Worm (Caenorhabditis elegans): ENCODE measurements around the gene C16C8.27.
"Not testable (repeated sequence)": the region's sequence is repeated elsewhere in the genome, so short reads cannot be mapped to it uniquely, and the experiment has no call there.

The C16C8.27 gene

ce11 chrII:3477171-3477570 lies 35.7 kb downstream of the C16C8.27 start, which contains the start of gene fbxb-104:
TSS of gene fbxb-104 (minus strand) at chrII:3477271.
- no peak for TF ChIP-seq ztf-11 (tag; optimal IDR thresholded peaks at IDR 0.05)
- TF ChIP-seq jun-1 (tag; optimal IDR thresholded peaks at IDR 0.05), result no peak
- no peak for TF ChIP-seq nfya-1 (tag; optimal IDR thresholded peaks at IDR 0.05; ENCODE audit: insufficient read depth)
- no peak for TF ChIP-seq hmg-11 (tag; optimal IDR thresholded peaks at IDR 0.05)
- no peak for TF ChIP-seq ZK546.5 (tag; optimal IDR thresholded peaks at IDR 0.05)
- TF ChIP-seq R02D3.7 (tag; optimal IDR thresholded peaks at IDR 0.05), result no peak
- no peak for TF ChIP-seq sea-2 (GFP tag; optimal IDR thresholded peaks at IDR 0.05)
- no peak for TF ChIP-seq nhr-76 (tag; optimal IDR thresholded peaks at IDR 0.05)
- no peak for TF ChIP-seq nhr-67 (tag; optimal IDR thresholded peaks at IDR 0.05)
- no peak for TF ChIP-seq skn-1 (tag; optimal IDR thresholded peaks at IDR 0.05)
- no peak for TF ChIP-seq tbx-2 (tag; optimal IDR thresholded peaks at IDR 0.05)
- TF ChIP-seq nhr-28 (tag; optimal IDR thresholded peaks at IDR 0.05), result no peak
- TF ChIP-seq mml-1 (tag; optimal IDR thresholded peaks at IDR 0.05), result no peak
- no peak for TF ChIP-seq nhr-11 (tag; optimal IDR thresholded peaks at IDR 0.05)

DNA sequence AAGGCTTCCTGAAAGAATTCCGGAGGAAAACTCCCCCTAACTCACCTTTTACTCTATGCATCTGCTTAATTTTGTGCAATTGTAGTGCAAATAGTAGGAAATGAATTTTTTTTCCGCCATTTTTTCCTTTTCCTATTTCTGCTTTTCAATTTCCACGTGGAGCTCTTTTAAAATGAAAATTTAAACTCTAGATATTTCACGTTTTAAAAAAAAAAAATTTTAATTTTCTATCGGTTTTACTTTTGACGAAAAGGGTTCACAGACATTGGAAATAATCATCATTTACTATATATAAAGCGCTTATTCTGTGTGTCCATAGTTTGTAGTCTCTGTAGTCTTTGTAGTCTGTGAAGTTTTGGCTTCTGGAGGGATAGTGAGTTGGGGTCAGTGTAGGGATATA lies 40.1 kb downstream of the C16C8.27 start, which contains the start of gene Y49F6B.8:
TSS of gene Y49F6B.8 (minus strand) at position 101 of the 400 bp plus-strand sequence.
- TF ChIP-seq pha-4 (tag; optimal IDR thresholded peaks at IDR 0.05), result no peak
- TF ChIP-seq nhr-25 (tag; optimal IDR thresholded peaks at IDR 0.05), result no peak
- TF ChIP-seq nhr-43 (tag; optimal IDR thresholded peaks at IDR 0.05; ENCODE audit: poor library complexity, severe bottlenecking), result no peak
- no peak for TF ChIP-seq elt-2 (tag; optimal IDR thresholded peaks at IDR 0.05)
- no peak for TF ChIP-seq nhr-11 (tag; optimal IDR thresholded peaks at IDR 0.05)
- no peak for TF ChIP-seq daf-12 (tag; optimal IDR thresholded peaks at IDR 0.05)
- TF ChIP-seq ztf-11 (tag; optimal IDR thresholded peaks at IDR 0.05), result no peak
- TF ChIP-seq sea-2 (GFP tag; optimal IDR thresholded peaks at IDR 0.05), result no peak
- TF ChIP-seq pqm-1 (tag; optimal IDR thresholded peaks at IDR 0.05), result no peak
- TF ChIP-seq ceh-16 (tag; optimal IDR thresholded peaks at IDR 0.05), result no peak
- TF ChIP-seq ztf-4 (tag; optimal IDR thresholded peaks at IDR 0.05), result no peak
- no peak for TF ChIP-seq elt-1 (tag; optimal IDR thresholded peaks at IDR 0.05)
- TF ChIP-seq egl-5 (tag; optimal IDR thresholded peaks at IDR 0.05), result no peak
- TF ChIP-seq lin-15B (tag; optimal IDR thresholded peaks at IDR 0.05), result no peak
- no peak for TF ChIP-seq egl-27 (tag; optimal IDR thresholded peaks at IDR 0.05)
- TF ChIP-seq nhr-76 (tag; optimal IDR thresholded peaks at IDR 0.05), result no peak

DNA sequence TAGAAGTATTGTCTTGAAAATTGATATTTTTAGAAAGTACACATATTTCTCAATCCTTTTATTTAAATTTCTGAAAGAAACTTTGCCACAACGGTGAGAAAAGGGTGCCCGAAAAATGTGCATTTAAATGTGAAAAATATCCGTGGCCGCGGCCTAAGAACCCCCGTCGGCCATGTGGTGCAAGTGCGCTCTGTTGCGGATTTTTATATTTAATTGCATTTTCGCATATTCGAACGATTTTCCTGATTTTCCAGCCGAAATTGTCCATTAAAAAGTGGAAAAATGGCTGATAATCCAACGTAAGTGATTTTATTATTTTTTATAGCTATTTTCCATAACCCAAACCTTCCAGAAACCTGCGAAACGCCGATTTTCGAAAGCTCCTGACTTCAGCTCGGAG lies 40.8 kb downstream of the C16C8.27 start, which contains the start of gene smu-2:
TSS of gene smu-2 (plus strand) at position 178 of the 400 bp plus-strand sequence.
- TF ChIP-seq fkh-2 (tag; optimal IDR thresholded peaks at IDR 0.05) (no peak), daf-12 (tag; optimal IDR thresholded peaks at IDR 0.05) (no peak), nhr-43 (tag; optimal IDR thresholded peaks at IDR 0.05; ENCODE audit: poor library complexity, severe bottlenecking) (no peak), aly-2 (tag; optimal IDR thresholded peaks at IDR 0.05) (no peak), fkh-10 (GFP tag; optimal IDR thresholded peaks at IDR 0.05) (peak; percentile 17), hmg-11 (tag; optimal IDR thresholded peaks at IDR 0.05) (no peak), egl-5 (tag; optimal IDR thresholded peaks at IDR 0.05) (peak; percentile 69), jun-1 (tag; optimal IDR thresholded peaks at IDR 0.05) (no peak), lin-15B (tag; optimal IDR thresholded peaks at IDR 0.05) (peak; percentile 91), lin-39 (tag; optimal IDR thresholded peaks at IDR 0.05) (peak; percentile 59), nhr-28 (tag; optimal IDR thresholded peaks at IDR 0.05) (no peak), snpc-4 (tag; optimal IDR thresholded peaks at IDR 0.05) (peak; percentile 55), nhr-23 (tag; optimal IDR thresholded peaks at IDR 0.05) (peak; percentile 17), nfya-1 (tag; optimal IDR thresholded peaks at IDR 0.05; ENCODE audit: insufficient read depth) (peak; percentile 55), R02D3.7 (tag; optimal IDR thresholded peaks at IDR 0.05) (peak; percentile 1), ZK546.5 (tag; optimal IDR thresholded peaks at IDR 0.05) (no peak), nhr-25 (tag; optimal IDR thresholded peaks at IDR 0.05) (peak; percentile 20), elt-3 (tag; optimal IDR thresholded peaks at IDR 0.05) (no peak), nhr-11 (tag; optimal IDR thresholded peaks at IDR 0.05) (no peak), unc-39 (tag; optimal IDR thresholded peaks at IDR 0.05) (no peak), egl-27 (tag; optimal IDR thresholded peaks at IDR 0.05) (no peak), elt-2 (tag; optimal IDR thresholded peaks at IDR 0.05) (peak; percentile 11), ceh-82 (tag; optimal IDR thresholded peaks at IDR 0.05) (no peak), ama-1 (optimal IDR thresholded peaks at IDR 0.05) (no peak)

DNA sequence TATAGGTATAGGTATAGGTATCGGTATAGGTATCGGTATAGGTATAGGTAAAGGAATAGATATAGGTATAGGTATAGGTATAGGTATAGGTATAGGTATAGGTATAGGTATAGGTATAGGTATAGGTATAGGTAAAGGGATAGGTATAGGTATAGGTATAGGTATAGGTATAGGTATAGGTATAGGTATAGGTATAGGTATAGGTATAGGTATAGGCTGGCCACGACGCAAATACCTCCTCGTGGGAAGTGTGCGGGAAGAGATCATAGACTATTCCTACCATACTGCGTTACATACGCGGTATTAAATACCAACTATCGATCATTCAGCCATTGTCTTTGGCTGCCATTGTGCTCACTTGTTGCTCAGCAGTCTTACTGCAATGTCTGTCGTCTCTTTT lies 49.3 kb downstream of the C16C8.27 start, which contains the start of gene fbxb-112:
TSS of gene fbxb-112 (plus strand) at position 301 of the 400 bp plus-strand sequence.
- TF ChIP-seq ama-1 (optimal IDR thresholded peaks at IDR 0.05); ceh-16 (tag; optimal IDR thresholded peaks at IDR 0.05); nhr-28 (tag; optimal IDR thresholded peaks at IDR 0.05): not testable (repeated sequence)

All from whole organism, L3 larva.